Fruit fly (Drosophila melanogaster) whole organism, pupa: ENCODE results near the gene sloth2.
A peak's percentile ranks its signal among the peaks of the same experiment; 100 is the strongest.

Experiments
- CG10348 ChIP-seq: fragments of 200-800 bp; sonication (Bioruptor generic); IDR thresholded peaks from 2 replicates; pipeline ENCODE4 v1.3.6; 2022; ENCODE audit warnings: missing biosample characterization, missing genetic modification characterization
- CG12605 ChIP-seq: fragments of 200-800 bp; sonication (Bioruptor generic); IDR thresholded peaks from 2 replicates; pipeline ENCODE4 v1.3.6; 2022; ENCODE audit warnings: missing biosample characterization, missing genetic modification characterization
- CG13204 ChIP-seq: fragments of 200-800 bp; sonication (Bioruptor generic); optimal IDR thresholded peaks from 2 replicates; lab custom pipeline; 2018; ENCODE audit warnings: missing biosample characterization, mild to moderate bottlenecking, missing genetic modification characterization, moderate library complexity
- CG14655 ChIP-seq: fragments of 200-800 bp; sonication (Bioruptor generic); optimal IDR thresholded peaks from 3 replicates; lab custom pipeline; 2017; ENCODE audit warnings: mild to moderate bottlenecking, missing biosample characterization, missing genetic modification reagents, missing genetic modification characterization
- CG15710 ChIP-seq: fragments of 200-800 bp; sonication (Bioruptor generic); optimal IDR thresholded peaks from 2 replicates; lab custom pipeline; 2018; ENCODE audit warnings: missing biosample characterization, mild to moderate bottlenecking, missing genetic modification characterization, moderate library complexity
- CG32121 ChIP-seq: fragments of 200-800 bp; sonication (Bioruptor generic); IDR thresholded peaks from 2 replicates; pipeline ENCODE4 v1.3.6; 2022; ENCODE audit warnings: missing biosample characterization, missing genetic modification characterization
- CG34367 ChIP-seq: fragments of 200-800 bp; sonication (Bioruptor generic); optimal IDR thresholded peaks from 2 replicates; lab custom pipeline; 2018; ENCODE audit warnings: missing biosample characterization, mild to moderate bottlenecking, missing genetic modification characterization
- CG4496 ChIP-seq: fragments of 200-800 bp; sonication (Bioruptor generic); IDR thresholded peaks from 3 replicates; pipeline ENCODE4 v1.3.6; 2022; ENCODE audit warnings: missing biosample characterization, missing genetic modification characterization
- CG8159 ChIP-seq: fragments of 200-800 bp; sonication (Bioruptor generic); optimal IDR thresholded peaks from 3 replicates; lab custom pipeline; 2018; ENCODE audit warnings: missing biosample characterization, mild to moderate bottlenecking, missing genetic modification characterization, moderate library complexity
- CG8301 ChIP-seq: fragments of 200-800 bp; sonication (Bioruptor generic); optimal IDR thresholded peaks from 2 replicates; lab custom pipeline; 2018; ENCODE audit warnings: missing biosample characterization, mild to moderate bottlenecking, missing genetic modification characterization
- CG9948 ChIP-seq: fragments of 200-800 bp; sonication (Bioruptor generic); optimal IDR thresholded peaks from 2 replicates; lab custom pipeline; 2018; ENCODE audit warnings: missing biosample characterization, mild to moderate bottlenecking, missing genetic modification characterization, moderate library complexity
- D1 ChIP-seq: fragments of 200-800 bp; sonication (Bioruptor generic); optimal IDR thresholded peaks from 2 replicates; lab custom pipeline; 2018; ENCODE audit warnings: missing biosample characterization, mild to moderate bottlenecking, missing genetic modification characterization, moderate library complexity
- EcR ChIP-seq: fragments of 200-800 bp; sonication (Bioruptor generic); optimal IDR thresholded peaks from 3 replicates; lab custom pipeline; 2019; ENCODE audit warnings: missing biosample characterization, missing genetic modification characterization, mild to moderate bottlenecking, moderate library complexity, missing genetic modification reagents
- Ets98B ChIP-seq: fragments of 200-800 bp; sonication (Bioruptor generic); IDR thresholded peaks from 2 replicates; pipeline ENCODE4 v1.3.6; 2022; ENCODE audit warnings: missing biosample characterization, missing genetic modification characterization
- Pif1A ChIP-seq: fragments of 200-800 bp; sonication (Bioruptor generic); optimal IDR thresholded peaks from 3 replicates; lab custom pipeline; 2016; ENCODE audit warnings: missing biosample characterization, missing genetic modification characterization
- Pif1B ChIP-seq: fragments of 200-800 bp; sonication (Bioruptor generic); optimal IDR thresholded peaks from 3 replicates; lab custom pipeline; 2016; ENCODE audit warnings: missing biosample characterization, missing genetic modification characterization
- Snoo ChIP-seq: fragments of 200-800 bp; sonication (Bioruptor generic); optimal IDR thresholded peaks from 3 replicates; lab custom pipeline; 2017; ENCODE audit warnings: missing biosample characterization, mild to moderate bottlenecking, missing genetic modification characterization, inconsistent platforms
- fd96Ca ChIP-seq: fragments of 200-800 bp; sonication (Bioruptor generic); IDR thresholded peaks from 3 replicates; pipeline ENCODE4 v1.3.6; 2022; ENCODE audit warnings: missing biosample characterization, missing genetic modification characterization
- gl ChIP-seq: fragments of 200-800 bp; sonication (Bioruptor generic); optimal IDR thresholded peaks from 2 replicates; lab custom pipeline; 2018; ENCODE audit warnings: missing biosample characterization, mild to moderate bottlenecking, missing genetic modification characterization

Gene sloth2

dm6 chrX:6987091-6987490, 24.1 kb upstream of the sloth2 start:
- TF ChIP-seq CG8159 (tag; lab: Kevin White, UChicago): no peak
- TF ChIP-seq Ets98B (GFP tag; lab: Robert Waterston, UW): no peak
- TF ChIP-seq CG32121 (GFP tag; lab: Robert Waterston, UW): no peak
- TF ChIP-seq CG13204 (GFP tag; lab: Kevin White, UChicago): no peak
- TF ChIP-seq D1: no peak
- TF ChIP-seq CG8301 (tag; lab: Kevin White, UChicago): no peak
- TF ChIP-seq CG4496 (GFP tag; lab: Robert Waterston, UW): no peak
- TF ChIP-seq CG15710 (tag; lab: Kevin White, UChicago): no peak
- TF ChIP-seq Pif1B (GFP tag; lab: Kevin White, UChicago): no peak
- no peak for TF ChIP-seq gl (tag; lab: Kevin White, UChicago)
- TF ChIP-seq Pif1A (GFP tag; lab: Kevin White, UChicago): no peak
- no peak for TF ChIP-seq fd96Ca (GFP tag; lab: Robert Waterston, UW)

dm6 chrX:6988082-6988481, 23.1 kb upstream of the sloth2 start:
- TF ChIP-seq CG32121 (GFP tag; lab: Robert Waterston, UW) (no peak), CG14655 (GFP tag; lab: Kevin White, UChicago) (peak; percentile 19), CG12605 (GFP tag; lab: Robert Waterston, UW) (peak; percentile 25; the same call in 1 of the 2 replicates)

dm6 chrX:6988632-6989338, 22.4 kb upstream of the sloth2 start:
- TF ChIP-seq Pif1B (GFP tag; lab: Kevin White, UChicago): no peak
- TF ChIP-seq CG12605 (GFP tag; lab: Robert Waterston, UW): no peak

- TF ChIP-seq CG13204 (GFP tag; lab: Kevin White, UChicago) (no peak), Snoo (tag; lab: Kevin White, UChicago) (peak; percentile 20), CG14655 (GFP tag; lab: Kevin White, UChicago) (peak; percentile 38), D1 (no peak), CG8301 (tag; lab: Kevin White, UChicago) (peak; percentile 22)
Measured at dm6 chrX:6990105-6990504, 21.1 kb upstream of the sloth2 start.

- TF ChIP-seq CG4496 (GFP tag; lab: Robert Waterston, UW) (peak; percentile 39; the same call in 1 of the 3 replicates), CG32121 (GFP tag; lab: Robert Waterston, UW) (no peak), EcR (GFP tag; lab: Kevin White, UChicago) (peak; percentile 46), Snoo (tag; lab: Kevin White, UChicago) (peak; percentile 29)
Measured at dm6 chrX:6991286-6991685, 19.9 kb upstream of the sloth2 start, which contains the start of gene ogre. Gene ogre (minus strand): TSS chrX:6991318.

dm6 chrX:6993350-6993749, 17.8 kb upstream of the sloth2 start, which contains the start of gene Inx7:
Gene Inx7 (minus strand): TSS chrX:6993612.
- TF ChIP-seq CG34367 (tag; lab: Kevin White, UChicago): no peak
- TF ChIP-seq D1: no peak
- no peak for TF ChIP-seq CG10348 (GFP tag; lab: Robert Waterston, UW)
- no peak for TF ChIP-seq gl (tag; lab: Kevin White, UChicago)
- no peak for TF ChIP-seq EcR (GFP tag; lab: Kevin White, UChicago)
- TF ChIP-seq CG12605 (GFP tag; lab: Robert Waterston, UW): no peak
- no peak for TF ChIP-seq CG13204 (GFP tag; lab: Kevin White, UChicago)
- no peak for TF ChIP-seq Snoo (tag; lab: Kevin White, UChicago)
- TF ChIP-seq CG8159 (tag; lab: Kevin White, UChicago): no peak

dm6 chrX:6993753-6994152, 17.4 kb upstream of the sloth2 start:
- no peak for TF ChIP-seq CG10348 (GFP tag; lab: Robert Waterston, UW)
- TF ChIP-seq Pif1B (GFP tag; lab: Kevin White, UChicago): no peak
- TF ChIP-seq Pif1A (GFP tag; lab: Kevin White, UChicago): peak; percentile 30
- TF ChIP-seq CG4496 (GFP tag; lab: Robert Waterston, UW): peak; percentile 59; the same call in 2 of the 3 replicates
- TF ChIP-seq CG8159 (tag; lab: Kevin White, UChicago): peak; percentile 34
- TF ChIP-seq Snoo (tag; lab: Kevin White, UChicago): peak; percentile 55
- peak; percentile 36; the same call in 1 of the 3 replicates for TF ChIP-seq fd96Ca (GFP tag; lab: Robert Waterston, UW)
- TF ChIP-seq EcR (GFP tag; lab: Kevin White, UChicago): no peak
- TF ChIP-seq Ets98B (GFP tag; lab: Robert Waterston, UW): 0 out of 2 replicates have a peak, but pooled peaks have one; percentile 8
- peak; percentile 1 for TF ChIP-seq CG9948 (tag; lab: Kevin White, UChicago)
- TF ChIP-seq CG14655 (GFP tag; lab: Kevin White, UChicago): peak; percentile 21
- no peak for TF ChIP-seq CG12605 (GFP tag; lab: Robert Waterston, UW)
